Worm (Caenorhabditis elegans) whole organism, young adult: Measurements from ENCODE around the gene W07G4.2.

ENCODE experiments used
- B0035.1 ChIP-seq: sonication (generic microtip); optimal IDR thresholded peaks from 2 replicates; lab custom pipeline; 2016; ENCODE audit warnings: missing genetic modification characterization, mild to moderate bottlenecking, missing compliant biosample characterization, missing genotype, missing genetic modification reagents
- B0261.1 ChIP-seq: sonication (generic microtip); optimal IDR thresholded peaks from 2 replicates; lab custom pipeline; 2016; ENCODE audit warnings: mild to moderate bottlenecking, missing genetic modification characterization, moderate library complexity, missing compliant biosample characterization
- C06A6.2 ChIP-seq: fragments of 200-800 bp; sonication (Bioruptor generic); conservative IDR thresholded peaks from 2 replicates; pipeline ENCODE4 v1.3.6; 2022; ENCODE audit warnings: missing genetic modification characterization, missing compliant biosample characterization
- D2030.7 ChIP-seq: fragments of 200-800 bp; sonication (Bioruptor generic); IDR thresholded peaks from 2 replicates; pipeline ENCODE4 v1.3.6; 2022; ENCODE audit warnings: missing genetic modification reagents, missing genetic modification characterization, missing compliant biosample characterization
- F33H1.4 ChIP-seq: fragments of 200-800 bp; sonication (Bioruptor generic); IDR thresholded peaks from 2 replicates; pipeline ENCODE4 v1.3.6; 2022; ENCODE audit warnings: missing genetic modification reagents, missing genetic modification characterization, missing compliant biosample characterization
- F55B11.4 ChIP-seq: sonication (generic microtip); optimal IDR thresholded peaks from 2 replicates; lab custom pipeline; 2016; ENCODE audit warnings: missing compliant biosample characterization, missing genetic modification characterization, borderline replicate concordance; ENCODE audit not compliant: insufficient read depth
- F57A8.1 ChIP-seq: fragments of 200-800 bp; sonication (Bioruptor generic); optimal IDR thresholded peaks from 2 replicates; lab custom pipeline; 2018; ENCODE audit warnings: mild to moderate bottlenecking, missing genetic modification characterization, moderate library complexity, missing compliant biosample characterization
- F57C9.4 ChIP-seq: sonication (generic microtip); optimal IDR thresholded peaks from 2 replicates; lab custom pipeline; 2017; ENCODE audit warnings: mild to moderate bottlenecking, missing genetic modification characterization, missing compliant biosample characterization
- K11D2.4 ChIP-seq: fragments of 200-800 bp; sonication (Bioruptor generic); IDR thresholded peaks from 2 replicates; pipeline ENCODE4 v1.3.6; 2022; ENCODE audit warnings: missing genetic modification reagents, missing genetic modification characterization, missing compliant biosample characterization
- K12H6.12 ChIP-seq: fragments of 200-800 bp; sonication (Bioruptor generic); optimal IDR thresholded peaks from 2 replicates; lab custom pipeline; 2018; ENCODE audit warnings: mild to moderate bottlenecking, missing genetic modification characterization, missing compliant biosample characterization
- T07F8.4 ChIP-seq: sonication (generic microtip); optimal IDR thresholded peaks from 2 replicates; lab custom pipeline; 2016; ENCODE audit warnings: mild to moderate bottlenecking, missing genetic modification characterization, moderate library complexity, missing compliant biosample characterization
- Y53F4B.3 ChIP-seq: fragments of 200-800 bp; sonication (Bioruptor generic); IDR thresholded peaks from 2 replicates; pipeline ENCODE4 v1.3.6; 2022; ENCODE audit warnings: missing genetic modification reagents, missing genetic modification characterization, missing compliant biosample characterization
- Y95B8A.8 ChIP-seq: fragments of 200-800 bp; sonication (Bioruptor generic); IDR thresholded peaks from 2 replicates; pipeline ENCODE4 v1.3.6; 2022; ENCODE audit warnings: missing genetic modification reagents, missing genetic modification characterization, missing compliant biosample characterization
- aptf-3 ChIP-seq: fragments of 200-800 bp; sonication (Bioruptor generic); IDR thresholded peaks from 2 replicates; pipeline ENCODE4 v1.3.6; 2022; ENCODE audit warnings: missing genetic modification characterization, missing compliant biosample characterization
- attf-5 ChIP-seq: fragments of 200-800 bp; sonication (Bioruptor generic); optimal IDR thresholded peaks from 2 replicates; lab custom pipeline; 2018; ENCODE audit warnings: mild to moderate bottlenecking, missing genetic modification characterization, missing compliant biosample characterization
- attf-6 ChIP-seq: fragments of 200-800 bp; sonication (Bioruptor generic); IDR thresholded peaks from 2 replicates; pipeline ENCODE4 v1.3.6; 2022; ENCODE audit warnings: missing genetic modification reagents, missing genetic modification characterization, missing compliant biosample characterization
- bed-1 ChIP-seq: fragments of 200-800 bp; sonication (Bioruptor generic); IDR thresholded peaks from 2 replicates; pipeline ENCODE4 v1.3.6; 2022; ENCODE audit warnings: missing genetic modification reagents, missing genetic modification characterization, missing compliant biosample characterization
- cebp-1 ChIP-seq, 2 experiments: fragments of 200-800 bp in 1 of 2; sonication (Bioruptor generic) in 1 of 2; sonication (generic microtip) in 1 of 2; IDR thresholded peaks in 1 of 2; optimal IDR thresholded peaks in 1 of 2; 2 replicates each; pipeline versions ENCODE4 v1.3.6 to Lab custom; 2017 to 2022; ENCODE audit warnings: missing compliant biosample characterization in 2 of 2, missing genetic modification characterization in 2 of 2, mild to moderate bottlenecking in 1 of 2, missing genetic modification reagents in 1 of 2, moderate library complexity in 1 of 2
- ceh-100 ChIP-seq: fragments of 200-800 bp; sonication (Bioruptor generic); IDR thresholded peaks from 2 replicates; pipeline ENCODE4 v1.3.6; 2022; ENCODE audit warnings: missing genetic modification reagents, missing genetic modification characterization, missing compliant biosample characterization
- ceh-27 ChIP-seq: fragments of 200-800 bp; sonication (Bioruptor generic); optimal IDR thresholded peaks from 2 replicates; lab custom pipeline; 2018; ENCODE audit warnings: mild to moderate bottlenecking, missing genetic modification characterization, moderate library complexity, missing compliant biosample characterization
- ceh-58 ChIP-seq: fragments of 200-800 bp; sonication (Bioruptor generic); IDR thresholded peaks from 2 replicates; pipeline ENCODE4 v1.3.6; 2022; ENCODE audit warnings: missing genetic modification characterization, missing compliant biosample characterization
- chd-7 ChIP-seq: sonication (generic microtip); optimal IDR thresholded peaks from 2 replicates; lab custom pipeline; 2016; ENCODE audit warnings: mild to moderate bottlenecking, missing genetic modification characterization, moderate library complexity, missing compliant biosample characterization
- egl-18 ChIP-seq: fragments of 200-800 bp; sonication (Bioruptor generic); IDR thresholded peaks from 2 replicates; pipeline ENCODE4 v1.3.6; 2022; ENCODE audit warnings: missing genetic modification reagents, missing genetic modification characterization, missing compliant biosample characterization
- ets-4 ChIP-seq: fragments of 200-800 bp; sonication (Bioruptor generic); optimal IDR thresholded peaks from 2 replicates; lab custom pipeline; 2018; ENCODE audit warnings: mild to moderate bottlenecking, missing genetic modification characterization, missing compliant biosample characterization
- gei-17 ChIP-seq: fragments of 200-800 bp; sonication (Bioruptor generic); optimal IDR thresholded peaks from 2 replicates; lab custom pipeline; 2018; ENCODE audit warnings: mild to moderate bottlenecking, missing genetic modification characterization, missing compliant biosample characterization
- hmg-1.2 ChIP-seq: fragments of 200-800 bp; sonication (Bioruptor generic); IDR thresholded peaks from 2 replicates; pipeline ENCODE4 v1.3.6; 2022; ENCODE audit warnings: missing genetic modification reagents, missing genetic modification characterization, missing compliant biosample characterization
- lag-1 ChIP-seq: fragments of 200-800 bp; sonication (Bioruptor generic); IDR thresholded peaks from 2 replicates; pipeline ENCODE4 v1.3.6; 2022; ENCODE audit warnings: missing genetic modification reagents, missing genetic modification characterization, missing compliant biosample characterization
- lin-26 ChIP-seq: fragments of 200-800 bp; sonication (Bioruptor generic); IDR thresholded peaks from 2 replicates; pipeline ENCODE4 v1.3.6; 2022; ENCODE audit warnings: missing genetic modification reagents, missing genetic modification characterization, missing compliant biosample characterization
- lir-1 ChIP-seq: fragments of 200-800 bp; sonication (Bioruptor generic); conservative IDR thresholded peaks from 2 replicates; pipeline ENCODE4 v1.3.6; 2022; ENCODE audit warnings: missing genetic modification reagents, missing genetic modification characterization, missing compliant biosample characterization
- madf-3 ChIP-seq: fragments of 200-800 bp; sonication (Bioruptor generic); IDR thresholded peaks from 2 replicates; pipeline ENCODE4 v1.3.6; 2022; ENCODE audit warnings: missing genetic modification reagents, missing genetic modification characterization, missing compliant biosample characterization
- madf-6 ChIP-seq: fragments of 200-800 bp; sonication (Bioruptor generic); IDR thresholded peaks from 2 replicates; pipeline ENCODE4 v1.3.6; 2022; ENCODE audit warnings: missing genetic modification reagents, missing genetic modification characterization, missing compliant biosample characterization
- madf-8 ChIP-seq: fragments of 200-800 bp; sonication (Bioruptor generic); conservative IDR thresholded peaks from 2 replicates; pipeline ENCODE4 v1.3.6; 2022; ENCODE audit warnings: missing genetic modification reagents, missing genetic modification characterization, missing compliant biosample characterization
- mcd-1 ChIP-seq: fragments of 200-800 bp; sonication (Bioruptor generic); IDR thresholded peaks from 2 replicates; pipeline ENCODE4 v1.3.6; 2022; ENCODE audit warnings: missing genetic modification reagents, missing genetic modification characterization, missing compliant biosample characterization
- mel-28 ChIP-seq: sonication (generic microtip); optimal IDR thresholded peaks from 2 replicates; lab custom pipeline; 2016; ENCODE audit warnings: borderline replicate concordance, mild to moderate bottlenecking, missing genetic modification characterization, missing compliant biosample characterization
- nfyb-1 ChIP-seq: fragments of 200-800 bp; sonication (Bioruptor generic); IDR thresholded peaks from 2 replicates; pipeline ENCODE4 v1.3.6; 2022; ENCODE audit warnings: missing genetic modification reagents, missing genetic modification characterization, missing compliant biosample characterization
- nhr-120 ChIP-seq: fragments of 200-800 bp; sonication (Bioruptor generic); IDR thresholded peaks from 2 replicates; pipeline ENCODE4 v1.3.6; 2022; ENCODE audit warnings: missing genetic modification characterization, missing compliant biosample characterization
- rpc-1 ChIP-seq, 2 experiments: fragments of 150-350 bp in 1 of 2; sonication (generic microtip) in 1 of 2; optimal IDR thresholded peaks; 2 replicates each; lab custom pipeline; 2014 to 2018; ENCODE audit warnings: missing biosample characterization in 1 of 2, missing genetic modification characterization in 1 of 2, missing genetic modification reagents in 1 of 2, missing genotype in 1 of 2
- somi-1 ChIP-seq: fragments of 200-800 bp; sonication (Bioruptor generic); optimal IDR thresholded peaks from 2 replicates; lab custom pipeline; 2018; ENCODE audit warnings: mild to moderate bottlenecking, missing genetic modification characterization, missing compliant biosample characterization
- tbp1 ChIP-seq: fragments of 200-800 bp; sonication (Bioruptor generic); optimal IDR thresholded peaks from 2 replicates; lab custom pipeline; 2018; ENCODE audit warnings: mild to moderate bottlenecking, missing genetic modification characterization, missing compliant biosample characterization
- xnd-1 ChIP-seq: sonication (generic microtip); optimal IDR thresholded peaks from 2 replicates; lab custom pipeline; 2016; ENCODE audit warnings: missing genotype, missing genetic modification reagents, missing genetic modification characterization, missing compliant biosample characterization
- zim-3 ChIP-seq: sonication (generic microtip); optimal IDR thresholded peaks from 2 replicates; lab custom pipeline; 2017; ENCODE audit warnings: mild to moderate bottlenecking, missing genetic modification characterization, moderate library complexity, missing compliant biosample characterization
- ztf-22 ChIP-seq: fragments of 200-800 bp; sonication (Bioruptor generic); optimal IDR thresholded peaks from 2 replicates; lab custom pipeline; 2018; ENCODE audit warnings: mild to moderate bottlenecking, missing genetic modification characterization, moderate library complexity, missing compliant biosample characterization
- ztf-28 ChIP-seq: fragments of 200-800 bp; sonication (Bioruptor generic); IDR thresholded peaks from 2 replicates; pipeline ENCODE4 v1.3.6; 2022; ENCODE audit warnings: missing genetic modification reagents, missing genetic modification characterization, missing compliant biosample characterization
- ztf-3 ChIP-seq: fragments of 200-800 bp; sonication (Bioruptor generic); optimal IDR thresholded peaks from 2 replicates; lab custom pipeline; 2018; ENCODE audit warnings: mild to moderate bottlenecking, missing genetic modification characterization, missing compliant biosample characterization

W07G4.2 gene

ce11 chrV:13009271-13009670 is 27.1 kb downstream of the W07G4.2 start (continued):
- TF ChIP-seq F33H1.4 (GFP tag; lab: Robert Waterston, UW) (peak; percentile 47; the same call in 1 of the 2 replicates), nfyb-1 (GFP tag; lab: Robert Waterston, UW) (no peak), xnd-1 (tag; lab: Kevin White, UChicago) (peak; percentile 59), attf-5 (GFP tag; lab: Kevin White, UChicago) (no peak), madf-8 (GFP tag; lab: Robert Waterston, UW) (peak; percentile 56), C06A6.2 (GFP tag; lab: Robert Waterston, UW) (no peak), K11D2.4 (GFP tag; lab: Robert Waterston, UW) (no peak), B0261.1 (tag; lab: Kevin White, UChicago) (no peak), F55B11.4 (no peak), K12H6.12 (tag; lab: Kevin White, UChicago) (no peak), D2030.7 (0 out of 2 replicates have a peak, but pooled peaks have one; percentile 26), rpc-1 (optimal IDR thresholded peaks at IDR 0.05; lab: Kevin White, UChicago) (no peak), rpc-1 (tag; optimal IDR thresholded peaks at IDR 0.05; lab: Kevin White, UChicago) (no peak), madf-6 (GFP tag; lab: Robert Waterston, UW) (peak; percentile 82), cebp-1 (GFP tag; IDR thresholded peaks at IDR 0.05; lab: Robert Waterston, UW) (no peak), cebp-1 (tag; optimal IDR thresholded peaks at IDR 0.05; lab: Kevin White, UChicago) (no peak), B0035.1 (tag; lab: Kevin White, UChicago) (no peak), chd-7 (tag; lab: Kevin White, UChicago) (no peak), lag-1 (GFP tag; lab: Robert Waterston, UW) (no peak), mcd-1 (GFP tag; lab: Robert Waterston, UW) (no peak)

ce11 chrV:13008825-13009224 is 27.5 kb downstream of the W07G4.2 start, which contains the start of gene F15B9.10:
Gene F15B9.10, minus strand, starts transcription at chrV:13008925.
- TF ChIP-seq F57C9.4 (tag; lab: Kevin White, UChicago) = no peak
- no peak for TF ChIP-seq attf-5 (GFP tag; lab: Kevin White, UChicago)
- no peak for TF ChIP-seq tbp1 (GFP tag; lab: Kevin White, UChicago)
- TF ChIP-seq ets-4 = no peak
- no peak for TF ChIP-seq attf-6
- TF ChIP-seq ztf-22 (GFP tag; lab: Kevin White, UChicago) = no peak
- no peak for TF ChIP-seq bed-1 (GFP tag; lab: Robert Waterston, UW)
- TF ChIP-seq, all 124 proteins: peak for 0

ce11 chrV:13006754-13007153 is 29.6 kb downstream of the W07G4.2 start:
- no peak for TF ChIP-seq gei-17
- TF ChIP-seq ceh-58 = no peak
- no peak for TF ChIP-seq bed-1 (GFP tag; lab: Robert Waterston, UW)
- TF ChIP-seq aptf-3 (GFP tag; lab: Robert Waterston, UW) = no peak
- TF ChIP-seq Y95B8A.8 (GFP tag; lab: Robert Waterston, UW) = no peak
- TF ChIP-seq T07F8.4 = no peak
- 0 out of 2 replicates have a peak, but pooled peaks have one; percentile 7 for TF ChIP-seq F33H1.4 (GFP tag; lab: Robert Waterston, UW)
- TF ChIP-seq egl-18 (GFP tag; lab: Robert Waterston, UW) = no peak
- 0 out of 2 replicates have a peak, but pooled peaks have one; percentile 2 for TF ChIP-seq madf-3
- no peak for TF ChIP-seq Y53F4B.3 (GFP tag; lab: Robert Waterston, UW)
- TF ChIP-seq ceh-27 = no peak
- TF ChIP-seq attf-6 = no peak
- no peak for TF ChIP-seq zim-3 (tag; lab: Kevin White, UChicago)
- no peak for TF ChIP-seq mel-28 (tag; lab: Kevin White, UChicago)
- TF ChIP-seq ztf-3 (GFP tag; lab: Kevin White, UChicago) = no peak
- no peak for TF ChIP-seq F57A8.1 (GFP tag; lab: Kevin White, UChicago)
- no peak for TF ChIP-seq lir-1 (GFP tag; lab: Robert Waterston, UW)
- no peak for TF ChIP-seq mcd-1 (GFP tag; lab: Robert Waterston, UW)
- TF ChIP-seq ztf-28 = no peak
- no peak for TF ChIP-seq D2030.7
- no peak; the same call in 1 of the 2 replicates for TF ChIP-seq lin-26 (GFP tag; lab: Robert Waterston, UW)
- TF ChIP-seq somi-1 (GFP tag; lab: Kevin White, UChicago) = no peak
- 0 out of 2 replicates have a peak, but pooled peaks have one; percentile 14 for TF ChIP-seq hmg-1.2 (GFP tag; lab: Robert Waterston, UW)
- no peak for TF ChIP-seq attf-5 (GFP tag; lab: Kevin White, UChicago)
- peak; percentile 49; the same call in 1 of the 2 replicates for TF ChIP-seq madf-6 (GFP tag; lab: Robert Waterston, UW)
- TF ChIP-seq nhr-120 (GFP tag; lab: Robert Waterston, UW) = no peak
- TF ChIP-seq ceh-100 (GFP tag; lab: Robert Waterston, UW) = no peak
